Worm (Caenorhabditis elegans) whole organism, dauer: ENCODE measurements around the gene elli-1.

Experiments used
- unc-62 ChIP-seq: sonication (generic microtip); optimal IDR thresholded peaks from 2 replicates; lab custom pipeline; 2017; ENCODE audit warnings: missing biosample characterization, missing genetic modification reagents, missing genetic modification characterization

The elli-1 gene

DNA sequence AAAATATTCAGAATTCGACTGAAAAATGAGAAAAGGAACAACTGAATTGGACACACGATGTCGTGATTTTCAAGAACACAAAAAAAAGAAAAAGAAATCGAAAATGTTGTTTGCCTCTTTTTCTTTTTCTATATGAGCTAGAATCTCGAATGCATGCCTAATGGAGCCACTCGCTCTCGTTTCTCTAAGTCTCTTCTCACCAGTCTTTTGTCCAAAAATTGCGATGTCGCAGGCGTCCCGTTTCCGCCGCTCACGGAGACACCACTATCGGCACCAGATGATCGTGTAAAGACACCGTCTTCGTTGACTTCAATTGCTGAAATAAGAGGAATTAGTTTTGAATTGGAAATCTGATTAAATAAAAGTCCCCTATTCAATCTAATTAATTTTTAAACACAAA, 4.0 kb upstream of the elli-1 start:
- TF ChIP-seq unc-62 (GFP tag; lab: Kevin White, UChicago) = no peak

DNA sequence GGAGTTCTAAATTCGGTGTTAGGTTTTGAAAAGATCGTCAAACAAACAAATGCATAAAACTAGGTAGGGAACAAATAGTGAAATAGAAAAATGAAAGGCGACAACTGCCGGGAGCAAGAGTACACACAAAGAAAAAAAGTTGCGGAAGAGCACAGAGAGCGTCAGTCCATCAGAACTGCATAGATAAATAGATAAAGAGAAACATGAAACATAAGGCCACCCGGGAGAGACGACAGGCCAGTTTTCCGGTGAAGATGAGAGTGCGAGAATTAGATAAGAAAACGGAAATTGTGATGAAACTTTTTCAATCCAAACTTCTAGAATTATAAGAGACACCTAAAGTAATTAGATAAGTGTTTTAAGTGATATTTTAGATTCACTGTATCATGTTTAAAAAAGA, 3.1 kb upstream of the elli-1 start:
- TF ChIP-seq unc-62 (GFP tag; lab: Kevin White, UChicago) = no peak

DNA sequence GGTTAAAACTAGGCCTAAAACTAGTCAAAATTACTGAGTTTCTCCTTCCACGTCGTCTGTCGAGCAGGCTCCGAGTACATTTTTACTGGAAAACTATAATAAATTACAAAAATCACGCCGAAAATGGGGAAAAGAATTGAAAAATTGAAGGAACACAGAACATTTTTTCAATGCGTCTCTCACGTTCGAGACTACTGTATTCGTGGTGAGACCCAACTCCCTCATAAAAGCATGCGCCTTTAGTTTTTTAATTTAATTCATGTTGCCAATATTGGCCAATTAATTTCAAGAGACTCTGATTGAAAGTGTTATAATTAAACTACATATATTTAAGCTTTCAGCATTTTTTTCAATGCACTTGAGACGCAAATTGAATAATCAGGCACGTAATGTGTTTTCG, 481 bp downstream of the elli-1 start:
- no peak for TF ChIP-seq unc-62 (GFP tag; lab: Kevin White, UChicago)

DNA sequence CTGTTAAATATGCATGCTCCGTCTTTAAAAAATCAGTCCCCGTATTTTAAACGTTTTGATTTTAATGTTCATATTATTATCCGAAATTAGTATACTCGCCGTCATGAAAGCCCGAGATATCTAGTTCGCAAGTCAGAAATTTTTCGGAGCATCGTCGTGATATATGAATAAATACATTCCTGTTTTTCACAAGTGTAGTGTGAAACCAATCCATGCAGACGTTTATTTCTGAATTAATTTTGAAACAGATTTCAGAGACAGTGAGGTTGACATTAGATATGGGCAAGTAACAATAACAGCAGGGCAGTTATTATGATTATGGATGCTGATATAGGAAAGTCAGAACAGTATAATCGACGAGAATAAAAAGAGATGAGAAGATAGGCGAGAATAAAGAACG, 2.1 kb downstream of the elli-1 start:
- no peak for TF ChIP-seq unc-62 (GFP tag; lab: Kevin White, UChicago)

DNA sequence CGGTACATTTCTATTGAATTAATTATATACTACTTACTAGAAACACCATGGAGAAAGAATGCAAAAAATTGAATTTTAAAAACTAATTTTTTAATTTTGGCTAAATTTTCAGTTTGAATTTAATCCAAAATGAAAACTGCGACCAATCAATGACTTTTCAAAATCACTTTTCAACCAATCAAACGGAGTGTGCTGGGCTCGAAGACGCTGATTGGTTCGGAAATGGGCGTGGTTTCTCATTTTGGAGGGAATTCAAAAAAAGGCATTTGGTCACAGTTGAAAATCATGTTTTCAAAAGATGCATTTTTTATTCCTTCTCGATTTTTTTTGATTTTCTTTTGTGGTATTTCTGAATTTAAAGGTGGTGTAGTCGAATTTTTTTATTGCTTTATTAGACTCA, 5.7 kb downstream of the elli-1 start:
- TF ChIP-seq unc-62 (GFP tag; lab: Kevin White, UChicago) = no peak

DNA sequence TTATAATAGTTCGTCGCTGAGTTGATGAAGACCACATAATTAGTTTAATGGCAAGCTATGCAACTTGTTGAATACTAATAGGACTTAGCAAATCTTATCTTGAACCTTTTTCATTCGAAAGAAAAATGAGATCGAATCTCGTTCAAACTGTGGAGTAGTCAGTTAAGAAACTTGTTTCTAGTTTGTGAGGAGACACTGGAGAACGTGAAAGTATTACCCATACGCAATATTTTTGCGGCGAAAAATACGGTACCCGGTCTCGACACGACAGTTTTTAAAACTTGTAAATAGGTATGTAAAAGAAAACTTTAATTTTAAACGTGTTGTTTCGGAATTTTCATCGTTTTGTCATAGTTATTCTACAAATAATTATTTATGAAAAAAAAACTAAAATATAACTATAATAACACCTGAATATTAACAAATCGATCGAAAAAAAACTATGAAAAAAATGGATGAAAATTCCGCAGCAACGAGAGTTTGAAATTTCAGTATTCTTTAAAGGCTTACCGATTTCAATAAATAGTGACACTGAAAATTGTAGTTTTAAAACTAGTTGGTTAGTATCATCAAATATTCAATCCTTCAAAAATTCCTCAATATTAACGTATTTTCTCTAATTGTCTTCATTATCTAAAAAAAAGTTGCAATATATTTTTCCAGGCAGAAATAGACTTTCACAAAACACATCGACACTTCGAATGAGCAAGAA, 8.9 kb downstream of the elli-1 start, which contains the start of the genes F20C5.7 and parg-1:
Gene F20C5.7, minus strand, starts transcription at position 101 of the 712 bp plus-strand sequence.
Gene parg-1, plus strand, starts transcription at position 662 of the 712 bp plus-strand sequence.
- no peak for TF ChIP-seq unc-62 (GFP tag; lab: Kevin White, UChicago)

DNA sequence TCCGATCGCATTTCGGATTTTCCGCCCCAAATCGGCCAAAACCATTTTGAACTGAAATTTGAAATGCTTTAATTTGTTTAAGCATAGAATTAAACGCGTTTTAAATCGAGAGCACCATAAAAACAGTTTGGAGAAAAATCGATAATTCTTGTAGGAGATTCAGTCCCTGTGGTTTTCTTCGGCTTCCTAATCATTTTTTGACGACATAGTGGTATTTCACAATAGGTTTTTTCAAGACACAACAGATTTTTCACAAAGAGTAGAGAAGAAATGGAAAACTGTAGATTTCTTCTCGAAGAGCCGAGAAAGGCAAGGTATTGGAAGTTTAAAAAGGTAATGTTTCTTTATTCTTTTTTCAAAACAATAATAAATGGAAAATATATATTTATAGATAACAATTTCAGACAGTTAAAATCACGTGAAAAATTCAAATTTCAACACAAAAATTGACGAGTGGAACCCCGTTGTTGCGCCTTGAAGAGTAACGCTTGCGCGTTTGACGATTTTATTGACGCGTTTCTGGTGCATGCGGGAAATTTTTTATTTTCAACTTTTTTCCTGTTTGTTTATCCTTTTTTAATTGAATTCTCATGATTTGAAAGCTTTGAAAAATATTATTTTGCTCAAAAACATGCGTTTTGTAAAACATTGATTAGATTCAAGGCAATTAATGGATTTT, 10.8 kb downstream of the elli-1 start, which contains the start of gene F21D5.7:
Gene F21D5.7, minus strand, starts transcription at position 51 of the 679 bp plus-strand sequence.
- TF ChIP-seq unc-62 (GFP tag; lab: Kevin White, UChicago) = no peak

DNA sequence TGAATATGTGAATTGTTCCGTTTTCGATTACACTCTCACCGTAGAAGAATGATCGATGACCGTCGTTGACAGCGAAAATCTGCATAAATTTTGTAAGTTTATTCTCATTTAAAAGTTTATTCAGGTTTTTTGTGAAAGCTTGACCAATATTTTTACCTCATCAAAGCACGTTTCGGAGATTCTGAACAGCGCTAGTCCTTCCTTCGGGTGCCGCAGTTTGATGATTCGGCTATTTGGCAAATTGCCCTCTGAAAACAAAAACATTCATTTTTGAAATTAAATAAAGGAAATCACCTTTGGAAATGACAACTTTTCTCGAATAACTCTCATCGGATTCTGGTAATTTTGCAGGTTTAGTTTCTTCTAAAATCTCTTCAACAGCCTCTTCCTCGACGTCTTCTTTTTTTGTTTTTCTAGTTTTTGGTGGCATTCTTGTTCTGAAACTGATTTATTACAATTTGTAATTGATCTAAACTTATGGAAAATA, 13.6 kb downstream of the elli-1 start, which contains the start of gene F21D5.6:
Gene F21D5.6, minus strand, starts transcription at position 437 of the 487 bp plus-strand sequence.
- no peak for TF ChIP-seq unc-62 (GFP tag; lab: Kevin White, UChicago)

DNA sequence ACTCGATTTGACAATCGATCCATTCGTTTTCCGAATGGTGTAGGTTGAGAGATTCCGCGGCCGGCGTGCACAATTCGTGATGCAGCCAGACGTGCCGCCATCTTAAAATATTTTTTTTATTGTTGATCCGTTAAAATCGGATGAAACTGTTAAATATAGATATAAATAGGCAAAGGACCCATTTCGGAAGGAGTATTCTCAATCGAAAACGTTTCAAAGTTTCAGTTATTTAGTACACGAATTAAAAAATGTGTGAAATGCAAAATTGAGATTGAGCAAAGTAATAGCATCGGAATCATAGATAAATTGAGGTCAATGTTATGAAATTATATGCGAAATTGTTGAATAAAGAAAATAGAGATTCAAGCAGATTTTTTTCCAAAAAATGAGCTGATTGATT, 14.7 kb downstream of the elli-1 start, which contains the start of gene mrps-33:
Gene mrps-33, minus strand, starts transcription at position 101 of the 400 bp plus-strand sequence.
- TF ChIP-seq unc-62 (GFP tag; lab: Kevin White, UChicago) = no peak

DNA sequence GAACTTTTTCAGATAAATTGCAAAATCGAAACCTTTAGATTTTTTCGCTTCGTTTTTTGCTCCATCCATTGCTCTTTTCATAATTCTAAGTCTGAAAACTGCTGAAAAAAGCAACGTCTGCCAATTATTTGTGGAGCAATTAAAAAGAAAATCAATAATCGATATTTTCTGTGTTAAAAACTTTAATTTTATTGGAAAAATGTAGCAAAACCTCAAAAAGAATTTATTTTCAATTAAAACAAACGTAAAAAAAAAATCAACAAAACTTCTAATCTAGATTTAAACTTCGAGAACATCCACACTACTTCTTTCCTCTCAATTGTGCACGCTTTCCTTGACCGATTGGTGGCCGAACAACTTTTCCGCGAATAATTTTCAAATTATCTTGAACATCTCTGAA, 15.3 kb downstream of the elli-1 start, which contains the start of gene F21D5.5:
Gene F21D5.5, minus strand, starts transcription at position 101 of the 400 bp plus-strand sequence.
- TF ChIP-seq unc-62 (GFP tag; lab: Kevin White, UChicago) = no peak

DNA sequence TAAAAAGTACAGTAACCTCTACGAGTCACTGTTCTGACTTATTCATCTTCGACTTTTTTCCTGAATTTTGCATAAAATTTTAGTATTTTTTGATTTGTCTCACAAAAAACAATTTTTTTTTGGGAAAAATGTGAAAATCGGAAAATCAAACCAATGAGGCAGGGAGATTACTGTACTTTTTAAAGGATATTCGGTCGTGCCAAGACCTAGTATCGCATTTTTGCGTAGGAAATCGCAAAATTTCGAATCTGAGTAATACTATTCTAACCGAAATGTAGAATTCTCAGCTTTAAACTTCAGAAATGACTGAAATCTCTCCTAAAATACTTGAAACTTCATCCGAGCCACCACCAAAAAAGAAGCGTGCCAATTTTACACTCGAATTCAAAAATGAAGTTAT, 16.8 kb downstream of the elli-1 start, which contains the start of gene F21D5.4:
Gene F21D5.4, plus strand, starts transcription at position 301 of the 400 bp plus-strand sequence.
- TF ChIP-seq unc-62 (GFP tag; lab: Kevin White, UChicago) = no peak

DNA sequence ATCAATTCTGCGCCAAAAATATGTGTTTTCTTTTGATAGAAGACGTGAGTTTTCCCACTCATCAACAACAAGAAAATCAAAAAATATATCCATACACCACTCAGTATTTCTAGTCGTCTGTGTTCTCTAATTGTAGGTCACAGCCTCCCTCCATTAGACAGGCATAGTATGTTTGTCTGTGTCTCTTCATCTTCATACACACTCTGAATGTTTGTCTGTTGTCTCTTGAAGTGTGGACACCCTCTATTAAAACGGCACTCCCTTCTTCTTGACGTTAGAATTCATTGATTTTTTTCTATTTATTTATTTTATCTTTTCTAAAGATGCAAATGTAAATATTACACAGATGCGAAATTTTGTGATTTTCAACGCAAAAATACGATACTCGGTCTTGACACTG, 17.3 kb downstream of the elli-1 start:
- TF ChIP-seq unc-62 (GFP tag; lab: Kevin White, UChicago) = no peak

DNA sequence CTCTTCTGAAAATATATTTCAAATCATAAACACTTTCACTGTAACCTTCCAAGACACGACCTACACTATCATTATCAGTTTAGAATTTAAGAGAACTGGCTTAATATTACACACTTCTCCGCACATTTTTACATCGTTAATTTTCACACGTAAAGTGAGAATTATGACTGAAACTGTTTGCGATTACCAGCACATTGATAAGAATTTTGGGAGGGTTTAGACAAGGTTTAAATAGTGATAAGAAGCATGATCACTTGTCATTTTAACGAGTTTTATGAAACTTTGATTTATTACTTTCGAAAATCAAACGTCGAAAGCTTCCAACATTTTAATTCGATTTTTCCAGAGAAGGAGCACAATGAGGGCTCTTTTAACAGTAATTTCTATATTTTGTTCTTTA, 24.2 kb downstream of the elli-1 start, which contains the start of gene F21D5.3:
Gene F21D5.3, plus strand, starts transcription at position 347 of the 400 bp plus-strand sequence.
- no peak for TF ChIP-seq unc-62 (GFP tag; lab: Kevin White, UChicago)

DNA sequence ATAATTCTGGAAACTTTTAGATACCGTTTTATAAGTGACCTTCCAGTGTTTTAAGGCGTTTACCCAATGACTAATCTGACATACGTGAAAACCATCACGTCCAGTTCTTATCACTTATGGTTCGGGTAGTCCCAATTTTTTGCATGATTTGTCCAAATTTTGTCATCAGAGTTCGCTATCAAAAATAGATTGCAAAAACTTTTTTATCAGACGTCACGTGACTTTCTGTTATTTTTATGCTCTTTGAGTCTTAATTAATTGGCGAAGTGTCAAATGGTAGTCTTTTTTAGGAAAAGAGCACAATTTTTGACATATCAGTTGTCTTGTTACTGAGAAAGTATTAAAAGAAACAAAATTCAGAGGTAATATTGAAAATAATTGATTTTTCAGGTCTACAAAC, 25.0 kb downstream of the elli-1 start:
- TF ChIP-seq unc-62 (GFP tag; lab: Kevin White, UChicago) = no peak

DNA sequence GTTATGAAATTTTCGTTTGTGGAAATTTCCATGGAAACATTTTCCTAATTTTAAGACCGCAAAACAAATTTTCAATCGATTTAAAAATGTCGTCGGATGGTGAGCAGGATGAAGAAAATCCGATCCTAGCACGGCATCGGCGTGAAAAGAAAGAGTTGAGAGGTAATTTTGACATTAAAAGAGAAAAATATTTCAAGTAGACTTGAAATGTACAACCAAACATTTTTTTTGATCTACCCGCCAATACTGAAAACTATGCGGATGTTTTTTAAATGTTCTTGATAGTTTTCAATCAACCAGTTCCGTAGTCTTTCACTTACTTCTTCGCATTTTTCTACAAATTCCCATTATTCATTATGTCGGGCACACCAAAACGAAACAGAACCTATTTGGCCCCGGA, 26.5 kb downstream of the elli-1 start, which contains the start of gene otub-3:
Gene otub-3, plus strand, starts transcription at position 56 of the 400 bp plus-strand sequence.
- TF ChIP-seq unc-62 (GFP tag; lab: Kevin White, UChicago) = no peak

DNA sequence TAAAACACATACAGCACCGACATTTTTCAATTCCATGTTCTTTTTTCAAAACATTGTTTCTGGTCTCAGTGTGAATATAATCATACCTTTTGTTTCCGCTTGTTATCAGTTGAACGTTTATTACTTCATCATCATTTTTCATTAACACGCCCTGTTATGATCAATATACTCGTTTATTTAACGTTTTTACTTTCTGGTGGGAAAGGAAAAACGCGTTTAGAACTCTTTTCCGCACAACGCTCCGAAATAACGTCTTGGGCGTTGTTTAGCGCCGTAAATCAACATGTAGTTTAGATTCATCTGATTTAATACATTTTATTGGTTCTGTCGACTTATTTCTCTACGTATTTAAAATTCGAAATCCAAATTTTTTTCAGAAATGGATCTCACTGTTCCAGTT, 29.3 kb downstream of the elli-1 start, which contains the start of gene pgm-3:
Gene pgm-3, plus strand, starts transcription at position 378 of the 400 bp plus-strand sequence.
- no peak for TF ChIP-seq unc-62 (GFP tag; lab: Kevin White, UChicago)
